Worm (Caenorhabditis elegans): ENCODE results near the gene col-160.

DNA sequence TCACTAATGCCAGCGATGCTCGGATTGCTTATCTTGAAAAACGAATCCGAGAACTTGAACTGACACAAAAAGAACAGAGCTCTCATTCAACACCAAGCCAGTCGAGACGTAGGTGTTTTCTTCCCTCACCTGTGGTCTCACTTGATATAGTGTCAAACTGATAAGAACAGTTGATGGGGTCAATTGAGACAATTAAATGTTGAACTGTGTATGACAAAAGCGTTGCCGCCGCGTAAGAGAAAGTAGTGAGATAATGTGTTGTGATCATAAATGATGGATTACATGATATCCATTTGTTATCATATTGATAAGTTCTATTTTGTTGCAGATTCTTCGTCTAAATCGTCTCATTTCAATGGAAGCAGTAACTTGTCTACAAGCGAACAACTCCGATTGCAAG, 28.3 kb downstream of the col-160 start:
- no peak for TF ChIP-seq pqm-1 (tag; optimal IDR thresholded peaks at IDR 0.05)
- TF ChIP-seq unc-62 (GFP tag; optimal IDR thresholded peaks at IDR 0.05): no peak
- TF ChIP-seq fos-1 (tag; optimal IDR thresholded peaks at IDR 0.05): no peak
- no peak for TF ChIP-seq unc-39 (tag; optimal IDR thresholded peaks at IDR 0.05)
- no peak for TF ChIP-seq egl-27 (tag; optimal IDR thresholded peaks at IDR 0.05)
- no peak for TF ChIP-seq aly-2 (tag; optimal IDR thresholded peaks at IDR 0.05)
- no peak for TF ChIP-seq nhr-23 (tag; optimal IDR thresholded peaks at IDR 0.05)
- no peak for TF ChIP-seq jun-1 (tag; optimal IDR thresholded peaks at IDR 0.05)
- TF ChIP-seq hmg-11 (tag; optimal IDR thresholded peaks at IDR 0.05): no peak
- no peak for TF ChIP-seq skn-1 (tag; optimal IDR thresholded peaks at IDR 0.05)
- no peak for TF ChIP-seq nhr-28 (tag; optimal IDR thresholded peaks at IDR 0.05)
- TF ChIP-seq nhr-76 (tag; optimal IDR thresholded peaks at IDR 0.05): no peak
- no peak for TF ChIP-seq nhr-77 (tag; optimal IDR thresholded peaks at IDR 0.05)
- TF ChIP-seq nhr-237 (tag; optimal IDR thresholded peaks at IDR 0.05): no peak
